Worm (Caenorhabditis elegans): ENCODE results near the gene Y47D7A.11.
A peak's percentile ranks its signal among the peaks of the same experiment; 100 is the strongest.

The Y47D7A.11 gene

ce11 chrV:4435411-4435981 is 7.4 kb upstream of the Y47D7A.11 start, which contains the start of gene Y47D7A.13:
Y47D7A.13 (minus strand) TSS chrV:4435927.
- TF ChIP-seq ceh-79 (tag; optimal IDR thresholded peaks at IDR 0.05) (peak; percentile 22), madf-8 (GFP tag; conservative IDR thresholded peaks at IDR 0.05) (no peak), zfh-2 (GFP tag; conservative IDR thresholded peaks at IDR 0.05) (peak; percentile 70), die-1 (tag; optimal IDR thresholded peaks at IDR 0.05) (no peak), ztf-28 (GFP tag; IDR thresholded peaks at IDR 0.05) (no peak), F55B11.4 (tag; optimal IDR thresholded peaks at IDR 0.05; ENCODE audit: borderline replicate concordance, insufficient read depth) (no peak), nfyb-1 (GFP tag; IDR thresholded peaks at IDR 0.05) (no peak), pbrm-1 (GFP tag; IDR thresholded peaks at IDR 0.05) (no peak), T26A5.8 (tag; optimal IDR thresholded peaks at IDR 0.05) (no peak), egrh-3 (GFP tag; IDR thresholded peaks at IDR 0.05) (peak; percentile 93), chd-7 (tag; optimal IDR thresholded peaks at IDR 0.05) (no peak), attf-3 (GFP tag; conservative IDR thresholded peaks at IDR 0.05) (no peak), hmg-20 (GFP tag; IDR thresholded peaks at IDR 0.05) (no peak), F33H1.4 (GFP tag; IDR thresholded peaks at IDR 0.05) (0 out of 2 replicates have a peak, but pooled peaks have one; percentile 24)

ce11 chrV:4432783-4433237 is 4.7 kb upstream of the Y47D7A.11 start, which contains the start of gene Y47D7A.15:
Y47D7A.15 (minus strand) TSS chrV:4433187.
- TF ChIP-seq egrh-3 (GFP tag; IDR thresholded peaks at IDR 0.05) (peak; percentile 95), K12H6.12 (tag; optimal IDR thresholded peaks at IDR 0.05) (no peak), dpff-1 (tag; optimal IDR thresholded peaks at IDR 0.05) (no peak), F52B5.7 (tag; optimal IDR thresholded peaks at IDR 0.05) (no peak), F23B12.7 (tag; optimal IDR thresholded peaks at IDR 0.05; ENCODE audit: insufficient read depth) (no peak), madf-3 (GFP tag; IDR thresholded peaks at IDR 0.05) (peak; percentile 64; the same call in 1 of the 2 replicates), athp-1 (tag; optimal IDR thresholded peaks at IDR 0.05) (no peak), lir-1 (GFP tag; conservative IDR thresholded peaks at IDR 0.05) (no peak), aptf-3 (GFP tag; IDR thresholded peaks at IDR 0.05) (no peak), ztf-25 (GFP tag; IDR thresholded peaks at IDR 0.05) (0 out of 2 replicates have a peak, but pooled peaks have one; percentile 49), zfh-2 (GFP tag; conservative IDR thresholded peaks at IDR 0.05) (peak; percentile 85), F37B4.10 (GFP tag; IDR thresholded peaks at IDR 0.05) (0 out of 2 replicates have a peak, but pooled peaks have one; percentile 28), attf-6 (GFP tag; IDR thresholded peaks at IDR 0.05) (no peak)

ce11 chrV:4432196-4432595 is 4.1 kb upstream of the Y47D7A.11 start:
- TF ChIP-seq zfh-2 (GFP tag; conservative IDR thresholded peaks at IDR 0.05) = peak; percentile 55
- peak; percentile 93 for TF ChIP-seq egrh-3 (GFP tag; IDR thresholded peaks at IDR 0.05)

- TF ChIP-seq efl-1 (GFP tag; optimal IDR thresholded peaks at IDR 0.05) (no peak), D2030.7 (GFP tag; IDR thresholded peaks at IDR 0.05) (no peak), tbp1 (GFP tag; optimal IDR thresholded peaks at IDR 0.05) (no peak), hlh-26 (GFP tag; conservative IDR thresholded peaks at IDR 0.05) (no peak), ama-1 (optimal IDR thresholded peaks at IDR 0.05) (no peak), ama-1 (GFP tag; optimal IDR thresholded peaks at IDR 0.05) (no peak), egrh-3 (GFP tag; IDR thresholded peaks at IDR 0.05) (no peak), lin-35 (GFP tag; optimal IDR thresholded peaks at IDR 0.05) (no peak), zim-3 (tag; optimal IDR thresholded peaks at IDR 0.05) (no peak), nhr-27 (tag; optimal IDR thresholded peaks at IDR 0.05) (no peak), sea-2 (GFP tag; IDR thresholded peaks at IDR 0.05) (no peak), snpc-3.4 (tag; optimal IDR thresholded peaks at IDR 0.05) (no peak), ZK185.1 (tag; optimal IDR thresholded peaks at IDR 0.05; ENCODE audit: poor library complexity, severe bottlenecking) (no peak)
Measured at ce11 chrV:4429576-4429975, 1.5 kb upstream of the Y47D7A.11 start, which contains the start of gene Y47D7A.12. Y47D7A.12 (minus strand) TSS chrV:4429676.

Measured in whole organism, young adult.